Worm (Caenorhabditis elegans) whole organism, young adult: Measurements from ENCODE around the gene stdh-4.

Experiments used
- B0336.3 ChIP-seq: fragments of 200-800 bp; sonication (Bioruptor generic); IDR thresholded peaks from 2 replicates; pipeline ENCODE4 v1.3.6; 2022; ENCODE audit warnings: missing genetic modification characterization, missing compliant biosample characterization
- ama-1 ChIP-seq, 3 experiments: fragments of 150-350 bp in 1 of 3; sonication (generic microtip) in 2 of 3; optimal IDR thresholded peaks; 2 replicates each; lab custom pipeline; 2014 to 2018; ENCODE audit warnings: missing biosample characterization in 2 of 3, missing genetic modification characterization in 2 of 3, missing genetic modification reagents in 2 of 3
- dpff-1 ChIP-seq: sonication (generic microtip); optimal IDR thresholded peaks from 2 replicates; lab custom pipeline; 2017; ENCODE audit warnings: mild to moderate bottlenecking, missing genetic modification characterization, missing compliant biosample characterization
- lsy-27 ChIP-seq: sonication (generic microtip); optimal IDR thresholded peaks from 2 replicates; lab custom pipeline; 2017; ENCODE audit warnings: missing genetic modification characterization, mild to moderate bottlenecking, missing compliant biosample characterization, antibody characterized with exemption, missing genotype, borderline replicate concordance; ENCODE audit not compliant: insufficient read depth
- nfya-1 ChIP-seq: sonication (generic microtip); optimal IDR thresholded peaks from 2 replicates; lab custom pipeline; 2017; ENCODE audit warnings: antibody characterized with exemption, missing compliant biosample characterization, missing genetic modification characterization, borderline replicate concordance; ENCODE audit not compliant: insufficient read depth
- nhr-120 ChIP-seq: fragments of 200-800 bp; sonication (Bioruptor generic); IDR thresholded peaks from 2 replicates; pipeline ENCODE4 v1.3.6; 2022; ENCODE audit warnings: missing genetic modification characterization, missing compliant biosample characterization
- zim-3 ChIP-seq: sonication (generic microtip); optimal IDR thresholded peaks from 2 replicates; lab custom pipeline; 2017; ENCODE audit warnings: mild to moderate bottlenecking, missing genetic modification characterization, moderate library complexity, missing compliant biosample characterization
- ztf-18 ChIP-seq: sonication (generic microtip); optimal IDR thresholded peaks from 2 replicates; lab custom pipeline; 2016; ENCODE audit warnings: missing genotype, mild to moderate bottlenecking, missing genetic modification characterization, missing compliant biosample characterization
- ztf-28 ChIP-seq: fragments of 200-800 bp; sonication (Bioruptor generic); IDR thresholded peaks from 2 replicates; pipeline ENCODE4 v1.3.6; 2022; ENCODE audit warnings: missing genetic modification reagents, missing genetic modification characterization, missing compliant biosample characterization
- ztf-3 ChIP-seq: fragments of 200-800 bp; sonication (Bioruptor generic); optimal IDR thresholded peaks from 2 replicates; lab custom pipeline; 2018; ENCODE audit warnings: mild to moderate bottlenecking, missing genetic modification characterization, missing compliant biosample characterization

- TF ChIP-seq ztf-18 (tag; lab: Kevin White, UChicago), result no peak
- TF ChIP-seq nhr-120, result no peak
- TF ChIP-seq ama-1 (optimal IDR thresholded peaks at IDR 0.05; lab: Kevin White, UChicago), result no peak
- no peak for TF ChIP-seq ama-1 (GFP tag; optimal IDR thresholded peaks at IDR 0.05; lab: Kevin White, UChicago)
- no peak for TF ChIP-seq dpff-1 (tag; lab: Kevin White, UChicago)
- no peak for TF ChIP-seq nfya-1 (tag; lab: Kevin White, UChicago)
- no peak for TF ChIP-seq B0336.3 (GFP tag; lab: Robert Waterston, UW)
- no peak for TF ChIP-seq ztf-28 (GFP tag; lab: Robert Waterston, UW)
- TF ChIP-seq zim-3, result no peak
- no peak for TF ChIP-seq ztf-3 (GFP tag; lab: Kevin White, UChicago)
- no peak for TF ChIP-seq lsy-27 (tag; lab: Kevin White, UChicago)
Observed at ce11 chrV:8586920-8587319, 37.8 kb downstream of the stdh-4 start.
